Worm (Caenorhabditis elegans) whole organism, young adult: ENCODE measurements around the gene kcnl-3.

Experiments
- C17E4.6 ChIP-seq: fragments of 200-800 bp; sonication (Bioruptor generic); IDR thresholded peaks from 2 replicates; pipeline ENCODE4 v1.3.6; 2022; ENCODE audit warnings: missing genetic modification reagents, missing genetic modification characterization, missing compliant biosample characterization
- Y67H2A.10 ChIP-seq: fragments of 200-800 bp; sonication (Bioruptor generic); conservative IDR thresholded peaks from 2 replicates; pipeline ENCODE4 v1.3.6; 2022; ENCODE audit warnings: missing genetic modification reagents, missing genetic modification characterization, missing compliant biosample characterization
- ceh-58 ChIP-seq: fragments of 200-800 bp; sonication (Bioruptor generic); IDR thresholded peaks from 2 replicates; pipeline ENCODE4 v1.3.6; 2022; ENCODE audit warnings: missing genetic modification characterization, missing compliant biosample characterization
- dpl-1 ChIP-seq: fragments of 150-350 bp; optimal IDR thresholded peaks from 2 replicates; lab custom pipeline; 2014; ENCODE audit warnings: missing biosample characterization, missing genetic modification reagents, missing genetic modification characterization

ce11 chrX:5366613-5367012 lies 20.0 kb upstream of the kcnl-3 start:
- TF ChIP-seq Y67H2A.10 (GFP tag; lab: Robert Waterston, UW) (no peak), dpl-1 (no peak), C17E4.6 (GFP tag; lab: Robert Waterston, UW) (no peak), ceh-58 (no peak)
